Fruit fly (Drosophila melanogaster): ENCODE measurements around the gene corolla.
A peak's percentile ranks its signal among the peaks of the same experiment; 100 is the strongest.

Gene corolla

DNA sequence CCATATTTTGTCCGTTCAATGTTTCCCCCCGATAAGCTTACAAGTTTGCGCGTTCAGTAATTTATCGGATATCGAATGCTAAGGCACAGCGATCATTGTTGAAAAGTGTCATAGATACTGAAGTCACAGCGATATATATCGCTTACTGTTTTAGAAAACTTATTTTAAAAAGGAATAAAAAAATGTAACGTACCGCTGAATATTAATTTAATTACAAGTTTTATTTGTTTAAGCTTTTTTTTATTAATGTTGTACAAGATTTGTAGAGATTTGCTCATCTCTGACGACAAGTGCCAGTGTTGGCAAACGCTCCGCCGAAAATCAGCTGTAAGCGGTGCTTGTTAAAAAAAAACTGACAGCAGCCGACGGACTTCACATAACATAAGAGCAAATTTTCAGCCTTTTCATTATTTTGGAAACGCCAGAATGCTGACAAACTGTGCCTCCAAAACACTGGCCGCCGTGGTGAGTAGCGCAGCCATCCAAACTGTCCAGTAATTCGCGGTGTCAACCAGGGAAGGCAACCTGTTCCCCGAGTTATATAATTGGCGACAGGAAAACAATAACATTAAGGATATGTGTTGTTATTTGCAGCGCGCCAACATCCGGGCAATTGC is at the start of gene corolla, which contains the start of gene ND-24:
Gene corolla, minus strand, starts transcription at position 52 of the 617 bp plus-strand sequence.
Gene ND-24, plus strand, starts transcription at position 94 of the 617 bp plus-strand sequence.
- TF ChIP-seq CG12605 (GFP tag; IDR thresholded peaks at IDR 0.05) (peak; percentile 61), CG34367 (tag; optimal IDR thresholded peaks at IDR 0.05) (peak; percentile 35), CG13204 (GFP tag; optimal IDR thresholded peaks at IDR 0.05) (no peak), rn (GFP tag; IDR thresholded peaks at IDR 0.05) (peak; percentile 66), CG10348 (GFP tag; IDR thresholded peaks at IDR 0.05) (no peak), CG17806 (tag; optimal IDR thresholded peaks at IDR 0.05) (peak; percentile 57), Snoo (tag; optimal IDR thresholded peaks at IDR 0.05) (peak; percentile 38), Ets98B (GFP tag; IDR thresholded peaks at IDR 0.05) (peak; percentile 77), CG4496 (GFP tag; IDR thresholded peaks at IDR 0.05) (peak; percentile 88), CG15710 (tag; optimal IDR thresholded peaks at IDR 0.05) (peak; percentile 60), CG14655 (GFP tag; optimal IDR thresholded peaks at IDR 0.05) (no peak), CG8301 (tag; optimal IDR thresholded peaks at IDR 0.05) (peak; percentile 31), EcR (GFP tag; optimal IDR thresholded peaks at IDR 0.05) (no peak), CG8159 (tag; optimal IDR thresholded peaks at IDR 0.05) (peak; percentile 43), Pif1A (GFP tag; optimal IDR thresholded peaks at IDR 0.05) (no peak), CG9948 (tag; optimal IDR thresholded peaks at IDR 0.05) (peak; percentile 51), CG32121 (GFP tag; IDR thresholded peaks at IDR 0.05) (peak; percentile 74)

DNA sequence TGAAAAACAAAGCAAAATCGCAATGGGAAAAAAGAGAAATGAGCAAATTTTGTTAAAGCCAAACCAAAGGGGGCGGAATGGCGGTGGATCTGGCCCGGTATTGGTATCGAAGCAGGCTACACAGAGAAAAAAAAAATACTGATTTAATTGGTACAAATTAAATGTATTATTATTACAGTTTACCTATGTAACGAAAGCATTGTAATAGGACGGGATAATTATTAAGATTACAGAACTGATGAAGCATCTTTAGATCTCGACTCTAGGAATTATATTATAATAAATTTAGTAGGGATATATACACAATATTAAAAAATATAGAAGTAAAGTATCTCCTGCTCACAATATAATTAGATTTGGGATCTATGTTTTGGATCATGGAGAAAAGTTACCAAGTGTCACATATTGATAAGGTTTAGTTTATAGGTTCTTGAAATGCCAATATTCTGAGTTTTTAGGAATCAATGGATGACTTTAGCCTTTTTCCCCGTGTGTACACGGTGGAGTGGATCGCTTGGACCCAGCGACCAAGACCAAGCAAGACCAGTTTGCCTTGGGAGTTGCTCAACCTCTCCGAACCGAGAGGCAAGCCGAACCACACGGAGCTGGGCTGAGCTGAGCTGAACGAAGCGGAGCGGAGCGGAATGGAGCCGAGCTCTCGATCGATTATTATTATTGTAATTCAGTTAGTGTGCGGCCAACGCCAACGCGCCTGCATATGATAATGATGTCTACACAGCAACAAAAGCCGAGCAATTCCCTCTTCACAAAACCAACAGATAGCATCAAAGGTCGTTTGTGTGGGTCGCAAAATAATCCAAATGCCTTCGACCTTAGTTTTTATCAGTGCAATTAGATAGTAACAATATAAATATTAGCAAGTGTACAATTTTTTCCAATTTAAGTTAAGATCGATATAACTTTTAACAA is 48.1 kb upstream of the corolla start:
- TF ChIP-seq Pif1A (GFP tag; optimal IDR thresholded peaks at IDR 0.05) (peak; percentile 25), rn (GFP tag; IDR thresholded peaks at IDR 0.05) (no peak), CG34367 (tag; optimal IDR thresholded peaks at IDR 0.05) (peak; percentile 29), Ets98B (GFP tag; IDR thresholded peaks at IDR 0.05) (peak; percentile 9; the same call in 1 of the 2 replicates), CG8159 (tag; optimal IDR thresholded peaks at IDR 0.05) (peak; percentile 70), CG14655 (GFP tag; optimal IDR thresholded peaks at IDR 0.05) (peak; percentile 61), CG10348 (GFP tag; IDR thresholded peaks at IDR 0.05) (no peak), Pif1B (GFP tag; optimal IDR thresholded peaks at IDR 0.05) (no peak), CG12605 (GFP tag; IDR thresholded peaks at IDR 0.05) (peak; percentile 24; the same call in 1 of the 2 replicates), CG15710 (tag; optimal IDR thresholded peaks at IDR 0.05) (peak; percentile 50), CG17806 (tag; optimal IDR thresholded peaks at IDR 0.05) (peak; percentile 51), gl (tag; optimal IDR thresholded peaks at IDR 0.05) (peak; percentile 18), CG32121 (GFP tag; IDR thresholded peaks at IDR 0.05) (peak; percentile 22; the same call in 1 of the 2 replicates), Snoo (tag; optimal IDR thresholded peaks at IDR 0.05) (peak; percentile 49), CG9948 (tag; optimal IDR thresholded peaks at IDR 0.05) (peak; percentile 49), fd96Ca (GFP tag; IDR thresholded peaks at IDR 0.05) (peak; percentile 69; the same call in 2 of the 3 replicates), CG13204 (GFP tag; optimal IDR thresholded peaks at IDR 0.05) (no peak), EcR (GFP tag; optimal IDR thresholded peaks at IDR 0.05) (peak; percentile 56), D1 (tag; optimal IDR thresholded peaks at IDR 0.05) (peak; percentile 24), CG8301 (tag; optimal IDR thresholded peaks at IDR 0.05) (peak; percentile 28), CG4496 (GFP tag; IDR thresholded peaks at IDR 0.05) (peak; percentile 73)

dm6 chrX:17677953-17678668 is 46.3 kb upstream of the corolla start:
- TF ChIP-seq CG8159 (tag; optimal IDR thresholded peaks at IDR 0.05) (peak; percentile 71), fd96Ca (GFP tag; IDR thresholded peaks at IDR 0.05) (peak; percentile 43; the same call in 2 of the 3 replicates), D1 (tag; optimal IDR thresholded peaks at IDR 0.05) (no peak), CG13204 (GFP tag; optimal IDR thresholded peaks at IDR 0.05) (no peak), CG12605 (GFP tag; IDR thresholded peaks at IDR 0.05) (peak; percentile 28; the same call in 1 of the 2 replicates), gl (tag; optimal IDR thresholded peaks at IDR 0.05) (no peak), Ets98B (GFP tag; IDR thresholded peaks at IDR 0.05) (0 out of 2 replicates have a peak, but pooled peaks have one; percentile 30), CG10348 (GFP tag; IDR thresholded peaks at IDR 0.05) (no peak), CG14655 (GFP tag; optimal IDR thresholded peaks at IDR 0.05) (peak; percentile 60), CG15710 (tag; optimal IDR thresholded peaks at IDR 0.05) (peak; percentile 57), EcR (GFP tag; optimal IDR thresholded peaks at IDR 0.05) (no peak), Snoo (tag; optimal IDR thresholded peaks at IDR 0.05) (no peak), CG8301 (tag; optimal IDR thresholded peaks at IDR 0.05) (peak; percentile 62), rn (GFP tag; IDR thresholded peaks at IDR 0.05) (no peak), Pif1A (GFP tag; optimal IDR thresholded peaks at IDR 0.05) (no peak), CG4496 (GFP tag; IDR thresholded peaks at IDR 0.05) (peak; percentile 42; the same call in 1 of the 3 replicates), CG32121 (GFP tag; IDR thresholded peaks at IDR 0.05) (no peak), Pif1B (GFP tag; optimal IDR thresholded peaks at IDR 0.05) (peak; percentile 3), CG9948 (tag; optimal IDR thresholded peaks at IDR 0.05) (peak; percentile 4), CG17806 (tag; optimal IDR thresholded peaks at IDR 0.05) (peak; percentile 16), CG34367 (tag; optimal IDR thresholded peaks at IDR 0.05) (no peak)

- TF ChIP-seq CG9948 (tag; optimal IDR thresholded peaks at IDR 0.05) (no peak), D1 (tag; optimal IDR thresholded peaks at IDR 0.05) (no peak), Pif1A (GFP tag; optimal IDR thresholded peaks at IDR 0.05) (no peak), Pif1B (GFP tag; optimal IDR thresholded peaks at IDR 0.05) (no peak)
Observed at dm6 chrX:17671788-17672187, 39.9 kb upstream of the corolla start, which contains the start of gene CG12990. Gene CG12990 (minus strand): TSS chrX:17671888.

All from whole organism, pupa.